Fruit fly (Drosophila melanogaster) whole organism, pupa: Measurements from ENCODE around the gene CG3704.
A peak's percentile ranks its signal among the peaks of the same experiment; 100 is the strongest.

Experiments
- CG13204 ChIP-seq: fragments of 200-800 bp; sonication (Bioruptor generic); optimal IDR thresholded peaks from 2 replicates; lab custom pipeline; 2018; ENCODE audit warnings: missing biosample characterization, mild to moderate bottlenecking, missing genetic modification characterization, moderate library complexity
- CG14655 ChIP-seq: fragments of 200-800 bp; sonication (Bioruptor generic); optimal IDR thresholded peaks from 3 replicates; lab custom pipeline; 2017; ENCODE audit warnings: mild to moderate bottlenecking, missing biosample characterization, missing genetic modification reagents, missing genetic modification characterization
- CG15710 ChIP-seq: fragments of 200-800 bp; sonication (Bioruptor generic); optimal IDR thresholded peaks from 2 replicates; lab custom pipeline; 2018; ENCODE audit warnings: missing biosample characterization, mild to moderate bottlenecking, missing genetic modification characterization, moderate library complexity
- CG17806 ChIP-seq: fragments of 200-800 bp; sonication (Bioruptor generic); optimal IDR thresholded peaks from 2 replicates; lab custom pipeline; 2018; ENCODE audit warnings: missing biosample characterization, mild to moderate bottlenecking, missing genetic modification characterization, moderate library complexity
- CG34367 ChIP-seq: fragments of 200-800 bp; sonication (Bioruptor generic); optimal IDR thresholded peaks from 2 replicates; lab custom pipeline; 2018; ENCODE audit warnings: missing biosample characterization, mild to moderate bottlenecking, missing genetic modification characterization
- CG8159 ChIP-seq: fragments of 200-800 bp; sonication (Bioruptor generic); optimal IDR thresholded peaks from 3 replicates; lab custom pipeline; 2018; ENCODE audit warnings: missing biosample characterization, mild to moderate bottlenecking, missing genetic modification characterization, moderate library complexity
- CG8301 ChIP-seq: fragments of 200-800 bp; sonication (Bioruptor generic); optimal IDR thresholded peaks from 2 replicates; lab custom pipeline; 2018; ENCODE audit warnings: missing biosample characterization, mild to moderate bottlenecking, missing genetic modification characterization
- CG9948 ChIP-seq: fragments of 200-800 bp; sonication (Bioruptor generic); optimal IDR thresholded peaks from 2 replicates; lab custom pipeline; 2018; ENCODE audit warnings: missing biosample characterization, mild to moderate bottlenecking, missing genetic modification characterization, moderate library complexity
- EcR ChIP-seq: fragments of 200-800 bp; sonication (Bioruptor generic); optimal IDR thresholded peaks from 3 replicates; lab custom pipeline; 2019; ENCODE audit warnings: missing biosample characterization, missing genetic modification characterization, mild to moderate bottlenecking, moderate library complexity, missing genetic modification reagents
- gl ChIP-seq: fragments of 200-800 bp; sonication (Bioruptor generic); optimal IDR thresholded peaks from 2 replicates; lab custom pipeline; 2018; ENCODE audit warnings: missing biosample characterization, mild to moderate bottlenecking, missing genetic modification characterization
- rn ChIP-seq: fragments of 200-800 bp; sonication (Bioruptor generic); IDR thresholded peaks from 2 replicates; pipeline ENCODE4 v1.3.6; 2022; ENCODE audit warnings: missing biosample characterization, missing genetic modification characterization

dm6 chrX:935049-935900, 5.3 kb downstream of the CG3704 start, which contains the start of gene TRAM:
- peak; percentile 95 for TF ChIP-seq CG9948 (tag; lab: Kevin White, UChicago)
- peak; percentile 43 for TF ChIP-seq EcR (GFP tag; lab: Kevin White, UChicago)
- peak; percentile 99 for TF ChIP-seq CG14655 (GFP tag; lab: Kevin White, UChicago)
- TF ChIP-seq rn (GFP tag; lab: Robert Waterston, UW): peak; percentile 98
- peak; percentile 95 for TF ChIP-seq CG8159 (tag; lab: Kevin White, UChicago)
- TF ChIP-seq CG15710 (tag; lab: Kevin White, UChicago): peak; percentile 98
- TF ChIP-seq CG8301 (tag; lab: Kevin White, UChicago): peak; percentile 98
- TF ChIP-seq CG17806 (tag; lab: Kevin White, UChicago): peak; percentile 96
- TF ChIP-seq gl (tag; lab: Kevin White, UChicago): peak; percentile 96
- TF ChIP-seq CG13204 (GFP tag; lab: Kevin White, UChicago): peak; percentile 95
- TF ChIP-seq CG34367 (tag; lab: Kevin White, UChicago): peak; percentile 97
